Worm (Caenorhabditis elegans): ENCODE data around the gene K09C8.7.

- no peak for TF ChIP-seq nhr-179 (tag; optimal IDR thresholded peaks at IDR 0.05)
- no peak for TF ChIP-seq chd-7 (tag; optimal IDR thresholded peaks at IDR 0.05)
- no peak for TF ChIP-seq lin-54 (GFP tag; optimal IDR thresholded peaks at IDR 0.05)
- TF ChIP-seq bed-2 (GFP tag; IDR thresholded peaks at IDR 0.05) = no peak
- no peak for TF ChIP-seq ekl-4 (GFP tag; IDR thresholded peaks at IDR 0.05)
- TF ChIP-seq athp-1 (tag; optimal IDR thresholded peaks at IDR 0.05) = no peak
- TF ChIP-seq ceh-100 (GFP tag; IDR thresholded peaks at IDR 0.05) = no peak
- no peak for TF ChIP-seq aptf-2 (GFP tag; conservative IDR thresholded peaks at IDR 0.05)
- no peak for TF ChIP-seq rpc-1 (optimal IDR thresholded peaks at IDR 0.05)
- TF ChIP-seq rpc-1 (tag; optimal IDR thresholded peaks at IDR 0.05) = no peak
- no peak for TF ChIP-seq C17E4.6 (GFP tag; IDR thresholded peaks at IDR 0.05)
- no peak for TF ChIP-seq ama-1 (optimal IDR thresholded peaks at IDR 0.05)
- no peak for TF ChIP-seq ama-1 (GFP tag; optimal IDR thresholded peaks at IDR 0.05)
These were observed 2.3 kb downstream of the K09C8.7 start, which contains the start of gene T21B6.3 for ce11 chrX:10948852-10949251.

All from whole organism, young adult.